Worm (Caenorhabditis elegans) whole organism, mixed stage, embryonic: ENCODE results near the gene K08F4.5.

Source experiments
- M03D4.4 ChIP-seq: sonication (generic microtip); optimal IDR thresholded peaks from 2 replicates; lab custom pipeline; 2017; ENCODE audit warnings: mild to moderate bottlenecking, missing genetic modification characterization, missing compliant biosample characterization
- bed-3 ChIP-seq: fragments of 200-800 bp; sonication (Bioruptor generic); optimal IDR thresholded peaks from 3 replicates; lab custom pipeline; 2018; ENCODE audit warnings: mild to moderate bottlenecking, missing genetic modification characterization, moderate library complexity, missing compliant biosample characterization
- blmp-1 ChIP-seq: fragments of 150-350 bp; optimal IDR thresholded peaks from 2 replicates; lab custom pipeline; 2014; ENCODE audit warnings: missing biosample characterization, missing genetic modification characterization
- ceh-39 ChIP-seq: fragments of 150-350 bp; optimal IDR thresholded peaks from 2 replicates; lab custom pipeline; 2014; ENCODE audit warnings: missing biosample characterization, missing genetic modification characterization
- ceh-43 ChIP-seq: fragments of 200-800 bp; sonication (Bioruptor generic); optimal IDR thresholded peaks from 2 replicates; lab custom pipeline; 2018; ENCODE audit warnings: mild to moderate bottlenecking, missing genetic modification characterization, moderate library complexity, missing compliant biosample characterization
- ceh-83 ChIP-seq: fragments of 200-800 bp; sonication (Bioruptor generic); optimal IDR thresholded peaks from 2 replicates; lab custom pipeline; 2018; ENCODE audit warnings: mild to moderate bottlenecking, missing genetic modification characterization, missing compliant biosample characterization
- ces-1 ChIP-seq: fragments of 150-350 bp; optimal IDR thresholded peaks from 2 replicates; lab custom pipeline; 2014; ENCODE audit warnings: missing biosample characterization, missing genetic modification reagents, missing genetic modification characterization
- cnd-1 ChIP-seq: fragments of 200-800 bp; sonication (Bioruptor generic); optimal IDR thresholded peaks from 2 replicates; lab custom pipeline; 2018; ENCODE audit warnings: mild to moderate bottlenecking, missing genetic modification characterization, missing compliant biosample characterization
- drap-1 ChIP-seq: fragments of 200-800 bp; sonication (Bioruptor generic); optimal IDR thresholded peaks from 3 replicates; lab custom pipeline; 2018; ENCODE audit warnings: mild to moderate bottlenecking, missing genetic modification characterization, missing compliant biosample characterization
- elt-1 ChIP-seq: sonication (generic microtip); optimal IDR thresholded peaks from 2 replicates; lab custom pipeline; 2017; ENCODE audit warnings: missing genetic modification characterization, mild to moderate bottlenecking, missing compliant biosample characterization, antibody characterized with exemption, moderate library complexity, borderline replicate concordance; ENCODE audit not compliant: insufficient read depth
- elt-3 ChIP-seq: fragments of 150-350 bp; optimal IDR thresholded peaks from 2 replicates; lab custom pipeline; 2014; ENCODE audit warnings: missing biosample characterization, missing genetic modification characterization
- flh-1 ChIP-seq: fragments of 200-800 bp; sonication (Bioruptor generic); optimal IDR thresholded peaks from 2 replicates; lab custom pipeline; 2018; ENCODE audit warnings: mild to moderate bottlenecking, missing genetic modification characterization, moderate library complexity, missing compliant biosample characterization
- ham-2 ChIP-seq: fragments of 200-800 bp; sonication (Bioruptor generic); optimal IDR thresholded peaks from 2 replicates; lab custom pipeline; 2018; ENCODE audit warnings: mild to moderate bottlenecking, missing genetic modification characterization, missing compliant biosample characterization
- hlh-1 ChIP-seq: fragments of 150-350 bp; optimal IDR thresholded peaks from 2 replicates; lab custom pipeline; 2014; ENCODE audit warnings: missing biosample characterization, missing genetic modification reagents, missing genetic modification characterization
- lin-13 ChIP-seq: fragments of 150-350 bp; optimal IDR thresholded peaks from 2 replicates; lab custom pipeline; 2014; ENCODE audit warnings: missing biosample characterization, missing genetic modification characterization
- lin-32 ChIP-seq: fragments of 200-800 bp; sonication (Bioruptor generic); optimal IDR thresholded peaks from 2 replicates; lab custom pipeline; 2018; ENCODE audit warnings: mild to moderate bottlenecking, missing genetic modification characterization, missing compliant biosample characterization
- lsy-2 ChIP-seq: fragments of 150-350 bp; optimal IDR thresholded peaks from 2 replicates; lab custom pipeline; 2014; ENCODE audit warnings: missing biosample characterization, missing genetic modification characterization
- mab-5 ChIP-seq: fragments of 150-350 bp; optimal IDR thresholded peaks from 2 replicates; lab custom pipeline; 2014; ENCODE audit warnings: missing biosample characterization, missing genetic modification characterization
- mep-1 ChIP-seq: fragments of 150-350 bp; optimal IDR thresholded peaks from 2 replicates; lab custom pipeline; 2017; ENCODE audit warnings: missing biosample characterization, missing genetic modification reagents, missing genetic modification characterization, inconsistent platforms
- mls-2 ChIP-seq: sonication (generic microtip); optimal IDR thresholded peaks from 2 replicates; lab custom pipeline; 2016; ENCODE audit warnings: mild to moderate bottlenecking, missing genetic modification characterization, moderate library complexity, missing compliant biosample characterization
- nhr-12 ChIP-seq: fragments of 150-350 bp; optimal IDR thresholded peaks from 2 replicates; lab custom pipeline; 2014; ENCODE audit warnings: missing biosample characterization, missing genetic modification characterization
- nhr-2 ChIP-seq: fragments of 150-350 bp; optimal IDR thresholded peaks from 2 replicates; lab custom pipeline; 2014; ENCODE audit warnings: missing biosample characterization, missing genetic modification characterization
- nhr-237 ChIP-seq: fragments of 150-350 bp; optimal IDR thresholded peaks from 2 replicates; lab custom pipeline; 2014; ENCODE audit warnings: missing biosample characterization, missing genetic modification characterization
- nhr-28 ChIP-seq: fragments of 150-350 bp; optimal IDR thresholded peaks from 2 replicates; lab custom pipeline; 2014; ENCODE audit warnings: missing biosample characterization, missing genetic modification characterization
- nhr-76 ChIP-seq: sonication (generic microtip); optimal IDR thresholded peaks from 2 replicates; lab custom pipeline; 2017; ENCODE audit warnings: missing biosample characterization, missing genetic modification characterization
- pha-4 ChIP-seq: fragments of 150-350 bp; optimal IDR thresholded peaks from 2 replicates; lab custom pipeline; 2018; ENCODE audit warnings: missing biosample characterization, missing genetic modification reagents, missing genetic modification characterization
- sem-2 ChIP-seq: fragments of 200-800 bp; sonication (Bioruptor generic); optimal IDR thresholded peaks from 2 replicates; lab custom pipeline; 2018; ENCODE audit warnings: mild to moderate bottlenecking, missing genetic modification characterization, missing compliant biosample characterization
- snpc-4 ChIP-seq: fragments of 150-350 bp; optimal IDR thresholded peaks from 2 replicates; lab custom pipeline; 2014; ENCODE audit warnings: missing biosample characterization, missing genetic modification characterization
- unc-120 ChIP-seq: sonication (generic microtip); optimal IDR thresholded peaks from 2 replicates; lab custom pipeline; 2017; ENCODE audit warnings: missing genetic modification characterization, missing compliant biosample characterization; ENCODE audit not compliant: poor library complexity, severe bottlenecking
- unc-39 ChIP-seq: fragments of 150-350 bp; optimal IDR thresholded peaks from 2 replicates; lab custom pipeline; 2014; ENCODE audit warnings: missing biosample characterization, missing genetic modification characterization
- unc-62 ChIP-seq: fragments of 150-350 bp; optimal IDR thresholded peaks from 2 replicates; lab custom pipeline; 2014; ENCODE audit warnings: missing biosample characterization, missing genetic modification reagents, missing genetic modification characterization
- ztf-11 ChIP-seq: fragments of 150-350 bp; optimal IDR thresholded peaks from 2 replicates; lab custom pipeline; 2014; ENCODE audit warnings: missing biosample characterization, missing genetic modification characterization

K08F4.5 gene

ce11 chrIV:10140143-10140542 is 4.4 kb upstream of the K08F4.5 start, which contains the start of gene gst-3:
Gene gst-3, minus strand, starts transcription at chrIV:10140243.
- TF ChIP-seq unc-39 (tag; lab: Kevin White, UChicago) (no peak), lin-32 (GFP tag; lab: Kevin White, UChicago) (no peak), ham-2 (no peak), elt-3 (tag; lab: Kevin White, UChicago) (no peak), elt-1 (no peak), cnd-1 (no peak)

- TF ChIP-seq flh-1 (GFP tag; lab: Kevin White, UChicago) = no peak
- TF ChIP-seq ztf-11 (tag; lab: Kevin White, UChicago) = no peak
- no peak for TF ChIP-seq nhr-237 (tag; lab: Kevin White, UChicago)
- TF ChIP-seq elt-1 = no peak
Observed at ce11 chrIV:10137804-10138203, 2.1 kb upstream of the K08F4.5 start, which contains the start of gene K08F4.12. Gene K08F4.12, plus strand, starts transcription at chrIV:10138104.

- TF ChIP-seq unc-62 (no peak), ztf-11 (tag; lab: Kevin White, UChicago) (no peak), mls-2 (tag; lab: Kevin White, UChicago) (no peak), ceh-43 (no peak), nhr-28 (tag; lab: Kevin White, UChicago) (no peak), blmp-1 (tag; lab: Kevin White, UChicago) (no peak), unc-120 (no peak), flh-1 (GFP tag; lab: Kevin White, UChicago) (no peak), unc-39 (tag; lab: Kevin White, UChicago) (no peak)
Observed at ce11 chrIV:10129957-10130356, 5.8 kb downstream of the K08F4.5 start, which contains the start of gene glt-3. Gene glt-3, plus strand, starts transcription at chrIV:10130257.

DNA sequence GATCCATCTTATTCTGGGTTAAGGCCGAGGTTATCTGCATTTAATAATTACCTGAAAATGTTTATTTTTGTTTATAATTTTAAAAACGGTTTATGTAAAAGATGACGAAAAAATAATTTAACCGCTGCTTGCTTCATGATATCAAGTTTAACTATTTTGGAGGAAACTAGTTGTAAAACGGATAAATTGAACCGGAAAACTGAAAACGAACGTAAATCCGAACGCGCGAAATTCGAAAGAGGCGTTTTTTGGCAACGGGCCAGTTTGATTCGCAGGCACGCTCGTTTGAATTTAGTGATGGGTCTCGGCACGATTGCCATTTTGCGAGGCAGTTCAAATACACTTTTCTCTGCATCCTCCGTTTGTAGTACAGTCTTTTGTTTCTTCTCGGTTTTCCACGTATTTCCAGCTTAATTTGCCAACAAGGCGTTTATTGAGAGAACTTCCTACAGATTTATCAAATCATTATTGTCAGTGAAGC is 6.8 kb downstream of the K08F4.5 start, which contains the start of the genes gtbp-1 and K08F4.3:
gtbp-1 (minus strand) TSS at position 51 of the 481 bp plus-strand sequence.
K08F4.3 (plus strand) TSS at position 352 of the 481 bp plus-strand sequence.
- TF ChIP-seq pha-4 (tag; lab: Kevin White, UChicago) = peak; percentile 47
- no peak for TF ChIP-seq nhr-28 (tag; lab: Kevin White, UChicago)
- no peak for TF ChIP-seq ceh-43
- peak; percentile 57 for TF ChIP-seq lin-13 (tag; lab: Kevin White, UChicago)
- no peak for TF ChIP-seq lin-32 (GFP tag; lab: Kevin White, UChicago)
- no peak for TF ChIP-seq ztf-11 (tag; lab: Kevin White, UChicago)
- TF ChIP-seq mab-5 = no peak
- no peak for TF ChIP-seq unc-39 (tag; lab: Kevin White, UChicago)
- TF ChIP-seq mep-1 (tag; lab: Kevin White, UChicago) = peak; percentile 74
- no peak for TF ChIP-seq snpc-4 (tag; lab: Kevin White, UChicago)
- TF ChIP-seq lsy-2 (tag; lab: Kevin White, UChicago) = peak; percentile 73
- TF ChIP-seq ham-2 = no peak
- no peak for TF ChIP-seq mls-2 (tag; lab: Kevin White, UChicago)
- peak; percentile 39 for TF ChIP-seq nhr-237 (tag; lab: Kevin White, UChicago)
- no peak for TF ChIP-seq sem-2
- no peak for TF ChIP-seq ceh-83 (GFP tag; lab: Kevin White, UChicago)
- peak; percentile 74 for TF ChIP-seq unc-120
- TF ChIP-seq ces-1 (GFP tag; lab: Kevin White, UChicago) = no peak
- TF ChIP-seq M03D4.4 (tag; lab: Kevin White, UChicago) = peak; percentile 23
- TF ChIP-seq nhr-2 = no peak
- no peak for TF ChIP-seq bed-3 (GFP tag; lab: Kevin White, UChicago)
- TF ChIP-seq hlh-1 (tag; lab: Kevin White, UChicago) = peak; percentile 6
- no peak for TF ChIP-seq unc-62
- TF ChIP-seq ceh-39 (tag; lab: Kevin White, UChicago) = peak; percentile 52

ce11 chrIV:10128446-10128845 is 7.3 kb downstream of the K08F4.5 start:
- TF ChIP-seq pha-4 (tag; lab: Kevin White, UChicago) (no peak), bed-3 (GFP tag; lab: Kevin White, UChicago) (no peak), mab-5 (no peak), elt-3 (tag; lab: Kevin White, UChicago) (no peak), ceh-83 (GFP tag; lab: Kevin White, UChicago) (no peak), nhr-28 (tag; lab: Kevin White, UChicago) (no peak), drap-1 (GFP tag; lab: Kevin White, UChicago) (no peak), unc-62 (no peak), ceh-43 (no peak), elt-1 (no peak), unc-39 (tag; lab: Kevin White, UChicago) (no peak), nhr-2 (no peak), ces-1 (GFP tag; lab: Kevin White, UChicago) (no peak), ztf-11 (tag; lab: Kevin White, UChicago) (no peak), flh-1 (GFP tag; lab: Kevin White, UChicago) (no peak), nhr-76 (tag; lab: Kevin White, UChicago) (no peak), nhr-12 (tag; lab: Kevin White, UChicago) (no peak), M03D4.4 (tag; lab: Kevin White, UChicago) (no peak)
